Worm (Caenorhabditis elegans) whole organism, early embryonic: ENCODE measurements around the gene F10C1.3.

ENCODE experiments used
- B0310.2 ChIP-seq: sonication (generic microtip); optimal IDR thresholded peaks from 2 replicates; lab custom pipeline; 2016; ENCODE audit warnings: mild to moderate bottlenecking, missing genetic modification characterization, missing compliant biosample characterization
- F13C5.2 ChIP-seq: sonication (generic microtip); optimal IDR thresholded peaks from 2 replicates; lab custom pipeline; 2017; ENCODE audit warnings: mild to moderate bottlenecking, missing genetic modification characterization, inconsistent platforms, missing compliant biosample characterization
- aly-1 ChIP-seq: sonication (generic microtip); optimal IDR thresholded peaks from 2 replicates; lab custom pipeline; 2016; ENCODE audit warnings: missing genetic modification characterization, missing compliant biosample characterization
- ama-1 ChIP-seq: fragments of 150-350 bp; optimal IDR thresholded peaks from 2 replicates; lab custom pipeline; 2014
- ceh-13 ChIP-seq: fragments of 200-800 bp; sonication (Bioruptor generic); optimal IDR thresholded peaks from 2 replicates; lab custom pipeline; 2018; ENCODE audit warnings: mild to moderate bottlenecking, missing genetic modification characterization, missing compliant biosample characterization
- ceh-36 ChIP-seq: sonication (generic microtip); optimal IDR thresholded peaks from 2 replicates; lab custom pipeline; 2016; ENCODE audit warnings: missing genetic modification characterization, inconsistent platforms, missing compliant biosample characterization
- ets-7 ChIP-seq: sonication (generic microtip); optimal IDR thresholded peaks from 2 replicates; lab custom pipeline; 2016; ENCODE audit warnings: missing genotype, missing genetic modification characterization, missing compliant biosample characterization
- flt-1 ChIP-seq: fragments of 200-800 bp; sonication (Bioruptor generic); IDR thresholded peaks from 2 replicates; pipeline ENCODE4 v1.3.6; 2022; ENCODE audit warnings: missing genetic modification characterization, missing compliant biosample characterization
- hmbx-1 ChIP-seq: sonication (generic microtip); optimal IDR thresholded peaks from 2 replicates; lab custom pipeline; 2016; ENCODE audit warnings: mild to moderate bottlenecking, missing genetic modification characterization, missing compliant biosample characterization
- hmg-4 ChIP-seq: fragments of 200-800 bp; sonication (Bioruptor generic); optimal IDR thresholded peaks from 2 replicates; lab custom pipeline; 2018; ENCODE audit warnings: mild to moderate bottlenecking, missing genetic modification characterization, missing compliant biosample characterization
- hnd-1 ChIP-seq: sonication (generic microtip); optimal IDR thresholded peaks from 2 replicates; lab custom pipeline; 2016; ENCODE audit warnings: missing genetic modification characterization, missing compliant biosample characterization
- pes-1 ChIP-seq: fragments of 200-800 bp; sonication (Bioruptor generic); IDR thresholded peaks from 2 replicates; pipeline ENCODE4 v1.3.6; 2022; ENCODE audit warnings: missing genetic modification reagents, missing genetic modification characterization, missing compliant biosample characterization
- scrt-1 ChIP-seq: fragments of 200-800 bp; sonication (Bioruptor generic); IDR thresholded peaks from 2 replicates; pipeline ENCODE4 v1.3.6; 2022; ENCODE audit warnings: missing genetic modification characterization, missing compliant biosample characterization
- sea-1 ChIP-seq: fragments of 200-800 bp; sonication (Bioruptor generic); conservative IDR thresholded peaks from 2 replicates; pipeline ENCODE4 v1.3.6; 2022; ENCODE audit warnings: missing genetic modification characterization, missing compliant biosample characterization
- tbx-11 ChIP-seq: fragments of 200-800 bp; sonication (Bioruptor generic); IDR thresholded peaks from 2 replicates; pipeline ENCODE4 v1.3.6; 2022; ENCODE audit warnings: missing genetic modification characterization, missing compliant biosample characterization
- tbx-37 ChIP-seq: fragments of 200-800 bp; sonication (Bioruptor generic); conservative IDR thresholded peaks from 2 replicates; pipeline ENCODE4 v1.3.6; 2022; ENCODE audit warnings: missing genetic modification reagents, missing genetic modification characterization, missing compliant biosample characterization
- tra-4 ChIP-seq: sonication (generic microtip); optimal IDR thresholded peaks from 2 replicates; lab custom pipeline; 2017; ENCODE audit warnings: missing genetic modification characterization, missing compliant biosample characterization

F10C1.3 gene

ce11 chrII:5779866-5780265, 22.3 kb upstream of the F10C1.3 start:
- TF ChIP-seq hmg-4 (GFP tag; lab: Kevin White, UChicago): no peak
- peak; percentile 18 for TF ChIP-seq F13C5.2 (tag; lab: Kevin White, UChicago)
- no peak for TF ChIP-seq ceh-36

ce11 chrII:5777372-5777771, 19.8 kb upstream of the F10C1.3 start:
- TF ChIP-seq B0310.2 (tag; lab: Kevin White, UChicago): no peak
- no peak for TF ChIP-seq pes-1
- TF ChIP-seq tra-4 (tag; lab: Kevin White, UChicago): no peak
- TF ChIP-seq aly-1: no peak
- TF ChIP-seq hnd-1 (tag; lab: Kevin White, UChicago): no peak
- no peak for TF ChIP-seq sea-1 (GFP tag; lab: Robert Waterston, UW)
- no peak for TF ChIP-seq hmbx-1 (tag; lab: Kevin White, UChicago)

- TF ChIP-seq F13C5.2 (tag; lab: Kevin White, UChicago): no peak
- no peak for TF ChIP-seq tbx-11
- no peak for TF ChIP-seq B0310.2 (tag; lab: Kevin White, UChicago)
- no peak for TF ChIP-seq hmg-4 (GFP tag; lab: Kevin White, UChicago)
- TF ChIP-seq sea-1 (GFP tag; lab: Robert Waterston, UW): no peak
- no peak for TF ChIP-seq flt-1 (GFP tag; lab: Robert Waterston, UW)
- no peak for TF ChIP-seq hnd-1 (tag; lab: Kevin White, UChicago)
- no peak for TF ChIP-seq tbx-37 (GFP tag; lab: Robert Waterston, UW)
- TF ChIP-seq ceh-36: no peak
- no peak for TF ChIP-seq ama-1 (lab: Kevin White, UChicago)
- TF ChIP-seq ets-7 (tag; lab: Kevin White, UChicago): no peak
- TF ChIP-seq tra-4 (tag; lab: Kevin White, UChicago): no peak
- TF ChIP-seq scrt-1 (GFP tag; lab: Robert Waterston, UW): no peak
- no peak for TF ChIP-seq aly-1
- no peak for TF ChIP-seq pes-1
- TF ChIP-seq ceh-13 (GFP tag; lab: Kevin White, UChicago): no peak
- no peak for TF ChIP-seq hmbx-1 (tag; lab: Kevin White, UChicago)
These were observed 17.3 kb upstream of the F10C1.3 start for ce11 chrII:5774879-5775278.

ce11 chrII:5774120-5774519, 16.6 kb upstream of the F10C1.3 start, which contains the start of the genes dmd-5 and F10C1.1:
TSS of gene dmd-5 (minus strand) at chrII:5774220.
TSS of gene F10C1.1 (plus strand) at chrII:5774229.
- no peak for TF ChIP-seq sea-1 (GFP tag; lab: Robert Waterston, UW)

ce11 chrII:5772547-5773142, 15.1 kb upstream of the F10C1.3 start:
- TF ChIP-seq F13C5.2 (tag; lab: Kevin White, UChicago) (peak; percentile 66), ets-7 (tag; lab: Kevin White, UChicago) (no peak), scrt-1 (GFP tag; lab: Robert Waterston, UW) (peak; percentile 75), flt-1 (GFP tag; lab: Robert Waterston, UW) (peak; percentile 56; the same call in 1 of the 2 replicates), aly-1 (no peak), hnd-1 (tag; lab: Kevin White, UChicago) (peak; percentile 59), sea-1 (GFP tag; lab: Robert Waterston, UW) (no peak), pes-1 (peak; percentile 78), ceh-36 (peak; percentile 89), ceh-13 (GFP tag; lab: Kevin White, UChicago) (peak; percentile 38), tbx-11 (peak; percentile 78), hmg-4 (GFP tag; lab: Kevin White, UChicago) (peak; percentile 62), tra-4 (tag; lab: Kevin White, UChicago) (no peak), B0310.2 (tag; lab: Kevin White, UChicago) (peak; percentile 47), tbx-37 (GFP tag; lab: Robert Waterston, UW) (peak; percentile 64)

ce11 chrII:5768274-5768820, 10.8 kb upstream of the F10C1.3 start:
- TF ChIP-seq hmg-4 (GFP tag; lab: Kevin White, UChicago): no peak
- TF ChIP-seq scrt-1 (GFP tag; lab: Robert Waterston, UW): no peak
- TF ChIP-seq pes-1: no peak
- TF ChIP-seq ama-1 (lab: Kevin White, UChicago): no peak
- TF ChIP-seq hnd-1 (tag; lab: Kevin White, UChicago): no peak
- no peak for TF ChIP-seq tbx-37 (GFP tag; lab: Robert Waterston, UW)
- TF ChIP-seq aly-1: no peak
- no peak for TF ChIP-seq sea-1 (GFP tag; lab: Robert Waterston, UW)
- TF ChIP-seq B0310.2 (tag; lab: Kevin White, UChicago): no peak
- no peak for TF ChIP-seq hmbx-1 (tag; lab: Kevin White, UChicago)
- TF ChIP-seq ets-7 (tag; lab: Kevin White, UChicago): no peak
- no peak for TF ChIP-seq tra-4 (tag; lab: Kevin White, UChicago)
- no peak for TF ChIP-seq ceh-13 (GFP tag; lab: Kevin White, UChicago)
- TF ChIP-seq F13C5.2 (tag; lab: Kevin White, UChicago): no peak
- no peak for TF ChIP-seq ceh-36

- TF ChIP-seq ets-7 (tag; lab: Kevin White, UChicago) (no peak), ceh-13 (GFP tag; lab: Kevin White, UChicago) (no peak), pes-1 (no peak), hmg-4 (GFP tag; lab: Kevin White, UChicago) (no peak), ama-1 (lab: Kevin White, UChicago) (no peak), flt-1 (GFP tag; lab: Robert Waterston, UW) (no peak), F13C5.2 (tag; lab: Kevin White, UChicago) (no peak), tbx-11 (no peak), tra-4 (tag; lab: Kevin White, UChicago) (no peak), hmbx-1 (tag; lab: Kevin White, UChicago) (no peak), ceh-36 (no peak)
These were observed 7.8 kb upstream of the F10C1.3 start, which contains the start of gene ifb-1 for ce11 chrII:5765318-5765717. TSS of gene ifb-1 (plus strand) at chrII:5765618.
